Fruit fly (Drosophila melanogaster): ENCODE data around the gene IKKbeta.

IKKbeta gene

DNA sequence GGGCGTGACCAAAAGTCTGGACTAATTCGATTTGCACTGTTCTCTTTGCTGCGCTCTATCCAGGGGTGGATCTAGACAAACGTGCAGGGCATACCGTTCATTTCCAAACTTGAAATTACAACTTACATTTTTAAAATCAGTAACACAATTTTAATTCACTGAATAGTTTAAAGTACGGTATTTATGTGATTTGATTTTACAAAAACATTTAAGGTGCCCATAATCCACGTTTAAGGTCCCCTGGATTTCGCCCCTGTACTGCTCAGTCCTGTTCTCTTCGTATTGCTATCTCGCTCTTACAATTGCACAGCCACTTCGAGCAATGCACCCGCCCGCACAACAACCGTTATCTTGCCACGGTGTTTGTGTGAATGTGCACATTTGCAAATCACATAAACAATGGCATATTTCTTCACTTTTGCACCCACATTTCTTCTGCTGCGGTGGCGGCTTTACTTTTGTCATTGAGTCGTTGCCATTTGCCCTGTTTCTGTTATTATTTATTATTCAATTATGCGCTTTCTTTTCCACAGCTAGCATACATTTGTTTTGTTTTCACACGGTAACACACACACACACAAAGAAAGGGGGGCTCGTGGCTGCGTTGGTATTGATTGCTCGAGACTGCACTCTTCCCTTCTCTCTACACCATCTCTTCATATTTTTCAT, 48.6 kb upstream of the IKKbeta start:
- TF ChIP-seq Sox14 (GFP tag; optimal IDR thresholded peaks at IDR 0.05) = peak; percentile 99
- peak; percentile 99 for TF ChIP-seq Smox (GFP tag; optimal IDR thresholded peaks at IDR 0.05)
- TF ChIP-seq Sox15 (GFP tag; optimal IDR thresholded peaks at IDR 0.05) = peak; percentile 98
- peak; percentile 96 for TF ChIP-seq CG4318 (GFP tag; optimal IDR thresholded peaks at IDR 0.05)
- peak; percentile 99 for TF ChIP-seq Ets96B (tag; optimal IDR thresholded peaks at IDR 0.05)
- peak; percentile 99 for TF ChIP-seq Sox102F (GFP tag; optimal IDR thresholded peaks at IDR 0.05)
- TF ChIP-seq cyc (GFP tag; optimal IDR thresholded peaks at IDR 0.05) = peak; percentile 99
- peak; percentile 98 for TF ChIP-seq eg (GFP tag; IDR thresholded peaks at IDR 0.05)
- TF ChIP-seq CG1621 (tag; optimal IDR thresholded peaks at IDR 0.05) = peak; percentile 98
- TF ChIP-seq CG6808 (GFP tag; optimal IDR thresholded peaks at IDR 0.05) = peak; percentile 97
- TF ChIP-seq CG6854 (GFP tag; optimal IDR thresholded peaks at IDR 0.05) = peak; percentile 98
- TF ChIP-seq Met (GFP tag; optimal IDR thresholded peaks at IDR 0.05) = peak; percentile 99
- peak; percentile 99 for TF ChIP-seq OdsH (GFP tag; optimal IDR thresholded peaks at IDR 0.05)
- peak; percentile 96 for TF ChIP-seq fd85E (GFP tag; optimal IDR thresholded peaks at IDR 0.05)
- peak; percentile 99 for TF ChIP-seq CG8319 (GFP tag; optimal IDR thresholded peaks at IDR 0.05)
- TF ChIP-seq CG16779 (tag; optimal IDR thresholded peaks at IDR 0.05) = peak; percentile 97
- TF ChIP-seq Eip75B (GFP tag; optimal IDR thresholded peaks at IDR 0.05) = peak; percentile 99
- TF ChIP-seq dsx (GFP tag; optimal IDR thresholded peaks at IDR 0.05; ENCODE audit: poor library complexity, severe bottlenecking) = peak; percentile 97
- TF ChIP-seq fkh (GFP tag; optimal IDR thresholded peaks at IDR 0.05) = no peak
- peak; percentile 97 for TF ChIP-seq CG11294 (GFP tag; IDR thresholded peaks at IDR 0.05)
- TF ChIP-seq CG6792 (GFP tag; optimal IDR thresholded peaks at IDR 0.05) = peak; percentile 99
- peak; percentile 100 for TF ChIP-seq Eip78C (GFP tag)
- TF ChIP-seq Hr39 (GFP tag; optimal IDR thresholded peaks at IDR 0.05) = peak; percentile 99
- TF ChIP-seq Gug (GFP tag; IDR thresholded peaks at IDR 0.05) = peak; percentile 97
- peak; percentile 98 for TF ChIP-seq CG15336 (GFP tag; IDR thresholded peaks at IDR 0.05)
- peak; percentile 99 for TF ChIP-seq CG3032 (tag; optimal IDR thresholded peaks at IDR 0.05)
- peak; percentile 98 for TF ChIP-seq CG6276 (GFP tag; optimal IDR thresholded peaks at IDR 0.05)
- peak; percentile 99 for TF ChIP-seq CG11762 (GFP tag; optimal IDR thresholded peaks at IDR 0.05; ENCODE audit: insufficient read depth)
- peak; percentile 99 for TF ChIP-seq Ets21C (GFP tag; optimal IDR thresholded peaks at IDR 0.05)
- TF ChIP-seq Eip93F (GFP tag; optimal IDR thresholded peaks at IDR 0.05) = peak; percentile 94
- peak; percentile 99 for TF ChIP-seq lz (GFP tag; optimal IDR thresholded peaks at IDR 0.05)
- peak; percentile 99 for TF ChIP-seq CG3919 (GFP tag; optimal IDR thresholded peaks at IDR 0.05)
- TF ChIP-seq CG10669 (GFP tag; optimal IDR thresholded peaks at IDR 0.05) = peak; percentile 99
- peak; percentile 99 for TF ChIP-seq pdm3 (GFP tag; optimal IDR thresholded peaks at IDR 0.05)
- peak; percentile 98 for TF ChIP-seq Lpt (GFP tag; optimal IDR thresholded peaks at IDR 0.05)
- peak; percentile 98 for TF ChIP-seq CG7368 (GFP tag; optimal IDR thresholded peaks at IDR 0.05)
- peak; percentile 98 for TF ChIP-seq achi (GFP tag; optimal IDR thresholded peaks at IDR 0.05)
- peak; percentile 99 for TF ChIP-seq CG10631 (GFP tag; optimal IDR thresholded peaks at IDR 0.05)
- peak; percentile 97 to 98 for TF ChIP-seq ss (GFP tag; optimal IDR thresholded peaks at IDR 0.05)
- peak; percentile 99 for TF ChIP-seq CG31627 (GFP tag; optimal IDR thresholded peaks at IDR 0.05)
- peak; percentile 98 for TF ChIP-seq CG8632 (GFP tag; optimal IDR thresholded peaks at IDR 0.05)
- peak; percentile 99 for TF ChIP-seq net (GFP tag; optimal IDR thresholded peaks at IDR 0.05)
- TF ChIP-seq acj6 (GFP tag; optimal IDR thresholded peaks at IDR 0.05) = peak; percentile 99
- peak; percentile 99 for TF ChIP-seq fd59A (GFP tag; optimal IDR thresholded peaks at IDR 0.05)
- peak; percentile 93 for TF ChIP-seq dac (GFP tag; optimal IDR thresholded peaks at IDR 0.05)
- peak; percentile 95 for TF ChIP-seq Blimp-1 (GFP tag; optimal IDR thresholded peaks at IDR 0.05)
- peak; percentile 97 for TF ChIP-seq CG8119 (GFP tag; IDR thresholded peaks at IDR 0.05)
- peak; percentile 98 for TF ChIP-seq CG32006 (GFP tag; optimal IDR thresholded peaks at IDR 0.05)
- peak; percentile 100 for TF ChIP-seq svp (GFP tag)
- peak; percentile 98 for TF ChIP-seq spab (GFP tag; optimal IDR thresholded peaks at IDR 0.05)
- TF ChIP-seq CG11902 (GFP tag; optimal IDR thresholded peaks at IDR 0.05) = peak; percentile 100
